Worm (Caenorhabditis elegans): Measurements from ENCODE around the gene K12B6.4.

ce11 chrV:6240735-6241134 is 40.3 kb downstream of the K12B6.4 start:
- peak; percentile 10 for TF ChIP-seq blmp-1 (tag; optimal IDR thresholded peaks at IDR 0.05; ENCODE audit: insufficient read depth)
- TF ChIP-seq fos-1 (tag; optimal IDR thresholded peaks at IDR 0.05) = no peak
- no peak for TF ChIP-seq unc-39 (tag; optimal IDR thresholded peaks at IDR 0.05)
- peak; percentile 76 for TF ChIP-seq nhr-25 (tag; optimal IDR thresholded peaks at IDR 0.05)
- TF ChIP-seq ama-1 (optimal IDR thresholded peaks at IDR 0.05) = no peak
- TF ChIP-seq lin-13 (GFP tag; optimal IDR thresholded peaks at IDR 0.05) = no peak
- TF ChIP-seq elt-3 (tag; optimal IDR thresholded peaks at IDR 0.05) = no peak
- TF ChIP-seq skn-1 (tag; optimal IDR thresholded peaks at IDR 0.05) = no peak
- TF ChIP-seq lsy-2 (tag; optimal IDR thresholded peaks at IDR 0.05) = peak in 1 of 2 experiments; percentile 9
- TF ChIP-seq sem-4 (tag; optimal IDR thresholded peaks at IDR 0.05) = peak; percentile 9
